Worm (Caenorhabditis elegans) whole organism, L1 larva: ENCODE measurements around the gene srv-22.

ENCODE experiments used
- aly-2 ChIP-seq: fragments of 150-350 bp; optimal IDR thresholded peaks from 2 replicates; lab custom pipeline; 2014; ENCODE audit warnings: missing biosample characterization, missing genetic modification characterization
- ceh-82 ChIP-seq, 3 experiments: fragments of 150-350 bp in 1 of 3; sonication (generic microtip) in 2 of 3; optimal IDR thresholded peaks; 2 replicates each; lab custom pipeline; 2014 to 2017; ENCODE audit warnings: missing biosample characterization in 3 of 3, missing genetic modification characterization in 3 of 3
- lin-15B ChIP-seq: fragments of 150-350 bp; sonication (generic microtip); optimal IDR thresholded peaks from 3 replicates; lab custom pipeline; 2014; ENCODE audit warnings: missing biosample characterization, missing genetic modification characterization
- mep-1 ChIP-seq: fragments of 150-350 bp; optimal IDR thresholded peaks from 2 replicates; lab custom pipeline; 2014; ENCODE audit warnings: missing biosample characterization, missing genetic modification characterization
- nhr-90 ChIP-seq: sonication (generic microtip); optimal IDR thresholded peaks from 2 replicates; lab custom pipeline; 2016; ENCODE audit warnings: mild to moderate bottlenecking, missing genetic modification characterization, missing compliant biosample characterization; ENCODE audit not compliant: poor library complexity
- skn-1 ChIP-seq: fragments of 150-350 bp; optimal IDR thresholded peaks from 2 replicates; lab custom pipeline; 2014; ENCODE audit warnings: missing biosample characterization, missing genetic modification characterization
- snpc-4 ChIP-seq: fragments of 150-350 bp; optimal IDR thresholded peaks from 2 replicates; lab custom pipeline; 2014; ENCODE audit warnings: missing biosample characterization, missing genetic modification characterization
- unc-62 ChIP-seq: fragments of 150-350 bp; optimal IDR thresholded peaks from 2 replicates; lab custom pipeline; 2014; ENCODE audit warnings: missing biosample characterization, missing genetic modification reagents, missing genetic modification characterization
- zag-1 ChIP-seq: fragments of 150-350 bp; optimal IDR thresholded peaks from 2 replicates; lab custom pipeline; 2014; ENCODE audit warnings: missing biosample characterization, missing genetic modification characterization
- zip-4 ChIP-seq: fragments of 200-800 bp; sonication (Bioruptor generic); optimal IDR thresholded peaks from 2 replicates; lab custom pipeline; 2018; ENCODE audit warnings: mild to moderate bottlenecking, missing genetic modification characterization, moderate library complexity, missing compliant biosample characterization
- ztf-11 ChIP-seq, 2 experiments: sonication (generic microtip); optimal IDR thresholded peaks; 2 replicates each; lab custom pipeline; 2016 to 2017; ENCODE audit warnings: missing genetic modification characterization in 2 of 2, missing biosample characterization in 1 of 2, missing compliant biosample characterization in 1 of 2

DNA sequence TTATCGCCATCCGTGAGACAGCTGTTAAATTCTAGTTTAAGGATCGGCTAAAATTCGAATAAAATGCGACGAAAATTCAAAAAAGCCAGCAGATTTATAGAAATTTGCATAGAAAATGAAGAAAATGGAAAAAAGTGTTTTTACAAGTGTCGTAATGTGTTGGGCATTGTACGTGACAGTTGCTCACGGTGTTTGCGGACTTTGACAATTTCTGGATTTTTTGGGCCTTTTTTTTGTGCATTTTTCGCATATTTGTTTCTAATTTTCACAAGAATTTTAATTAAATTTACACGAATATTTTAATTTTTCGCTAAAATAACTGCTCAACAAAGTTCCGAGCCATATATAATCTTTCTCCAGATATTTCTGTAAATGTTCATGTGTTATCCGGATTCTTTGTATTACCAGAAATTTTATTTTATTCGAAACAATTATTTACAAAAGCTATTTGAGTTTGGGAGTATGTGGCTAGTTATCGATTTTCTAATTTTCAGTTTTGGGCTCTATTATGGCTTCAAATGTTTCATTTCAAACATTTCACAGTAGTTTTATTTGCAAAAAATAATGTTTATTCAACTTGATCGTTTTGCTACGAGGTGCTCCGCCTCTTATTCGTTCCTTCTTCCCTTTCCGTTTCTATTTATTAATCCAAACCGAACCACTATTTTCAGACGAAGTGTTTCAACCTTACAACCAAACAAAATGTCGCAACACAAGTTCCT is 31.6 kb downstream of the srv-22 start, which contains the start of gene sams-3:
- TF ChIP-seq snpc-4 (no peak), zag-1 (tag; lab: Kevin White, UChicago) (no peak), aly-2 (no peak), zip-4 (GFP tag; lab: Kevin White, UChicago) (no peak), mep-1 (tag; lab: Kevin White, UChicago) (peak; percentile 29), ceh-82 (tag; optimal IDR thresholded peaks at IDR 0.05; lab: Kevin White, UChicago) (peak in 2 of 3 experiments; percentile 16 to 46), ztf-11 (tag; optimal IDR thresholded peaks at IDR 0.05; lab: Kevin White, UChicago) (peak in 1 of 2 experiments; percentile 15), nhr-90 (tag; lab: Kevin White, UChicago) (peak; percentile 28), lin-15B (tag; lab: Kevin White, UChicago) (no peak), skn-1 (tag; lab: Kevin White, UChicago) (no peak), unc-62 (GFP tag; lab: Kevin White, UChicago) (no peak)
